Fruit fly (Drosophila melanogaster) whole organism, embryonic: Measurements from ENCODE around the gene sbr.

Source experiments
- Bgb ChIP-seq: fragments of 200-800 bp; sonication (Bioruptor generic); IDR thresholded peaks from 2 replicates; pipeline ENCODE4 v1.3.6; 2022; ENCODE audit warnings: missing biosample characterization, missing genetic modification characterization; ENCODE audit not compliant: partially characterized antibody
- BtbVII ChIP-seq: fragments of 200-800 bp; sonication (Bioruptor generic); optimal IDR thresholded peaks from 3 replicates; lab custom pipeline; 2017; ENCODE audit warnings: missing biosample characterization, mild to moderate bottlenecking, missing genetic modification characterization
- CG10209 ChIP-seq: fragments of 200-800 bp; sonication (Bioruptor generic); optimal IDR thresholded peaks from 3 replicates; lab custom pipeline; 2017; ENCODE audit warnings: missing biosample characterization, mild to moderate bottlenecking, missing genetic modification characterization, missing genetic modification reagents
- CG10321 ChIP-seq: fragments of 200-800 bp; sonication (Bioruptor generic); IDR thresholded peaks from 2 replicates; pipeline ENCODE4 v1.3.6; 2022; ENCODE audit warnings: missing biosample characterization, missing genetic modification characterization
- CG10431 ChIP-seq: fragments of 200-800 bp; sonication (Bioruptor generic); optimal IDR thresholded peaks from 3 replicates; lab custom pipeline; 2018; ENCODE audit warnings: missing biosample characterization, mild to moderate bottlenecking, missing genetic modification characterization
- CG11696 ChIP-seq: fragments of 200-800 bp; sonication (Bioruptor generic); IDR thresholded peaks from 2 replicates; pipeline ENCODE4 v1.3.6; 2022; ENCODE audit warnings: missing biosample characterization, missing genetic modification characterization
- CG12155 ChIP-seq: fragments of 200-800 bp; sonication (Bioruptor generic); optimal IDR thresholded peaks from 3 replicates; lab custom pipeline; 2016; ENCODE audit warnings: missing biosample characterization, missing genetic modification characterization
- CG13296 ChIP-seq: fragments of 200-800 bp; sonication (Bioruptor generic); optimal IDR thresholded peaks from 3 replicates; lab custom pipeline; 2018; ENCODE audit warnings: missing biosample characterization, mild to moderate bottlenecking, missing genetic modification characterization
- CG13424 ChIP-seq: fragments of 200-800 bp; sonication (Bioruptor generic); optimal IDR thresholded peaks from 2 replicates; lab custom pipeline; 2019; ENCODE audit warnings: missing biosample characterization, mild to moderate bottlenecking, missing genetic modification characterization, moderate library complexity
- CG14860 ChIP-seq: fragments of 200-800 bp; sonication (Bioruptor generic); IDR thresholded peaks from 3 replicates; pipeline ENCODE4 v1.3.6; 2022; ENCODE audit warnings: missing biosample characterization, missing genetic modification characterization; ENCODE audit not compliant: partially characterized antibody
- CG17186 ChIP-seq: fragments of 200-800 bp; sonication (Bioruptor generic); optimal IDR thresholded peaks from 3 replicates; lab custom pipeline; 2017; ENCODE audit warnings: missing biosample characterization, missing genetic modification reagents, missing genetic modification characterization
- CG18764 ChIP-seq: fragments of 200-800 bp; sonication (Bioruptor generic); optimal IDR thresholded peaks from 3 replicates; lab custom pipeline; 2016; ENCODE audit warnings: missing biosample characterization, missing genetic modification characterization
- CG2889 ChIP-seq: fragments of 200-800 bp; sonication (Bioruptor generic); IDR thresholded peaks from 3 replicates; pipeline ENCODE4 v1.3.6; 2022; ENCODE audit warnings: missing biosample characterization, missing genetic modification characterization
- CG31224 ChIP-seq: fragments of 200-800 bp; sonication (Bioruptor generic); IDR thresholded peaks from 2 replicates; pipeline ENCODE4 v1.3.6; 2022; ENCODE audit warnings: missing biosample characterization, missing genetic modification characterization
- CG32767 ChIP-seq: fragments of 200-800 bp; sonication (Bioruptor generic); IDR thresholded peaks from 2 replicates; pipeline ENCODE4 v1.3.6; 2022; ENCODE audit warnings: missing biosample characterization, missing genetic modification characterization
- CG3281 ChIP-seq: fragments of 200-800 bp; sonication (Bioruptor generic); optimal IDR thresholded peaks from 3 replicates; lab custom pipeline; 2017; ENCODE audit warnings: missing biosample characterization, mild to moderate bottlenecking, missing genetic modification characterization
- CG4360 ChIP-seq: fragments of 200-800 bp; sonication (Bioruptor generic); IDR thresholded peaks from 2 replicates; pipeline ENCODE4 v1.3.6; 2022; ENCODE audit warnings: missing biosample characterization, missing genetic modification characterization
- CG6175 ChIP-seq: fragments of 200-800 bp; sonication (Bioruptor generic); IDR thresholded peaks from 3 replicates; pipeline ENCODE4 v1.3.6; 2022; ENCODE audit warnings: missing biosample characterization, missing genetic modification characterization
- CG7928 ChIP-seq: fragments of 200-800 bp; sonication (Bioruptor generic); optimal IDR thresholded peaks from 2 replicates; lab custom pipeline; 2017; ENCODE audit warnings: missing biosample characterization, mild to moderate bottlenecking, missing genetic modification characterization
- CG7987 ChIP-seq: fragments of 200-800 bp; sonication (Bioruptor generic); optimal IDR thresholded peaks from 2 replicates; lab custom pipeline; 2018; ENCODE audit warnings: missing biosample characterization, mild to moderate bottlenecking, missing genetic modification characterization, moderate library complexity
- D19A ChIP-seq: fragments of 200-800 bp; optimal IDR thresholded peaks from 3 replicates; lab custom pipeline; 2019; ENCODE audit warnings: missing biosample characterization, mild to moderate bottlenecking, missing genetic modification characterization, moderate library complexity
- Dad ChIP-seq: fragments of 200-800 bp; sonication (Bioruptor generic); optimal IDR thresholded peaks from 3 replicates; lab custom pipeline; 2016; ENCODE audit warnings: missing biosample characterization, missing genetic modification characterization
- Dll ChIP-seq: fragments of 200-800 bp; sonication (Bioruptor generic); IDR thresholded peaks from 4 replicates; pipeline ENCODE4 v1.3.6; 2022; ENCODE audit warnings: missing biosample characterization, missing genetic modification characterization; ENCODE audit not compliant: partially characterized antibody
- Dref ChIP-seq: fragments of 200-800 bp; sonication (Bioruptor generic); IDR thresholded peaks from 2 replicates; pipeline ENCODE4 v1.3.6; 2022; ENCODE audit warnings: missing biosample characterization, missing genetic modification characterization
- Fer2 ChIP-seq: fragments of 200-800 bp; sonication (Bioruptor generic); optimal IDR thresholded peaks from 2 replicates; lab custom pipeline; 2018; ENCODE audit warnings: missing biosample characterization, mild to moderate bottlenecking, missing genetic modification characterization, moderate library complexity
- HLH4C ChIP-seq: fragments of 200-800 bp; sonication (Bioruptor generic); IDR thresholded peaks from 3 replicates; pipeline ENCODE4 v1.3.6; 2022; ENCODE audit warnings: missing biosample characterization, missing genetic modification characterization; ENCODE audit not compliant: partially characterized antibody
- Hr51 ChIP-seq, 2 experiments: fragments of 200-800 bp; sonication (Bioruptor generic); optimal IDR thresholded peaks; 2 replicates in 1 of 2; 3 replicates in 1 of 2; lab custom pipeline; 2016 to 2018; ENCODE audit warnings: missing biosample characterization in 2 of 2, missing genetic modification characterization in 2 of 2, mild to moderate bottlenecking in 1 of 2, moderate library complexity in 1 of 2
- Hr78 ChIP-seq, 2 experiments: fragments of 200-800 bp in 1 of 2; fragments of >200 bp in 1 of 2; sonication (Bioruptor generic) in 1 of 2; optimal IDR thresholded peaks; 2 replicates each; lab custom pipeline; 2017 to 2019; ENCODE audit warnings: missing biosample characterization in 2 of 2, missing genetic modification characterization in 2 of 2, mild to moderate bottlenecking in 1 of 2, moderate library complexity in 1 of 2
- MESR4 ChIP-seq: fragments of 200-800 bp; sonication (Bioruptor generic); optimal IDR thresholded peaks from 2 replicates; lab custom pipeline; 2018; ENCODE audit warnings: missing biosample characterization, mild to moderate bottlenecking, missing genetic modification characterization, moderate library complexity
- Side ChIP-seq: fragments of 200-800 bp; sonication (Bioruptor generic); optimal IDR thresholded peaks from 2 replicates; lab custom pipeline; 2016; ENCODE audit warnings: missing biosample characterization, missing genetic modification characterization
- Sox100B ChIP-seq: fragments of 200-800 bp; sonication (Bioruptor generic); optimal IDR thresholded peaks from 3 replicates; lab custom pipeline; 2018; ENCODE audit warnings: missing biosample characterization, mild to moderate bottlenecking, missing genetic modification characterization
- Taf1 ChIP-seq: fragments of 200-800 bp; sonication (Bioruptor generic); IDR thresholded peaks from 2 replicates; pipeline ENCODE4 v1.3.6; 2022; ENCODE audit warnings: missing biosample characterization, missing genetic modification characterization
- Vsx1 ChIP-seq: fragments of 200-800 bp; sonication (Bioruptor generic); optimal IDR thresholded peaks from 2 replicates; lab custom pipeline; 2017; ENCODE audit warnings: missing biosample characterization, mild to moderate bottlenecking, missing genetic modification characterization, missing genetic modification reagents
- aop ChIP-seq: fragments of 200-800 bp; sonication (Bioruptor generic); IDR thresholded peaks from 2 replicates; pipeline ENCODE4 v1.3.6; 2022; ENCODE audit warnings: missing biosample characterization, missing genetic modification characterization
- az2 ChIP-seq: fragments of 200-800 bp; sonication (Bioruptor generic); optimal IDR thresholded peaks from 3 replicates; lab custom pipeline; 2016; ENCODE audit warnings: missing biosample characterization, missing genetic modification characterization
- bowl ChIP-seq: fragments of 200-800 bp; sonication (Bioruptor generic); IDR thresholded peaks from 2 replicates; pipeline ENCODE4 v1.3.6; 2022; ENCODE audit warnings: missing biosample characterization, missing genetic modification characterization
- cad ChIP-seq: fragments of >200 bp; optimal IDR thresholded peaks from 2 replicates; lab custom pipeline; 2017; ENCODE audit warnings: missing biosample characterization, missing genetic modification characterization
- caup ChIP-seq: fragments of 200-800 bp; sonication (Bioruptor generic); optimal IDR thresholded peaks from 3 replicates; lab custom pipeline; 2017; ENCODE audit warnings: missing biosample characterization, mild to moderate bottlenecking, missing genetic modification characterization, moderate library complexity; ENCODE audit not compliant: severe bottlenecking
- cwo ChIP-seq: fragments of 200-800 bp; sonication (Bioruptor generic); optimal IDR thresholded peaks from 3 replicates; lab custom pipeline; 2017; ENCODE audit warnings: missing biosample characterization, missing genetic modification characterization, mild to moderate bottlenecking, moderate library complexity, missing genetic modification reagents
- dysf ChIP-seq: fragments of 200-800 bp; sonication (Bioruptor generic); IDR thresholded peaks from 3 replicates; pipeline ENCODE4 v1.3.6; 2022; ENCODE audit warnings: missing biosample characterization, missing genetic modification characterization
- gem ChIP-seq: fragments of 200-800 bp; sonication (Bioruptor generic); optimal IDR thresholded peaks from 2 replicates; lab custom pipeline; 2019; ENCODE audit warnings: missing biosample characterization, mild to moderate bottlenecking, missing genetic modification characterization, moderate library complexity
- grn ChIP-seq: fragments of 200-800 bp; sonication (Bioruptor generic); optimal IDR thresholded peaks from 3 replicates; lab custom pipeline; 2017; ENCODE audit warnings: missing biosample characterization, missing genetic modification characterization
- hkb ChIP-seq, 2 experiments: fragments of 200-800 bp in 1 of 2; fragments of >200 bp in 1 of 2; sonication (Bioruptor generic) in 1 of 2; IDR thresholded peaks in 1 of 2; optimal IDR thresholded peaks in 1 of 2; 2 replicates each; pipeline versions ENCODE4 v1.3.6 to Lab custom; 2017 to 2022; ENCODE audit warnings: missing biosample characterization in 1 of 2, missing genetic modification characterization in 1 of 2
- kah ChIP-seq: fragments of 200-800 bp; sonication (Bioruptor generic); optimal IDR thresholded peaks from 2 replicates; lab custom pipeline; 2018; ENCODE audit warnings: missing biosample characterization, mild to moderate bottlenecking, missing genetic modification characterization
- onecut ChIP-seq: fragments of 200-800 bp; sonication (Bioruptor generic); IDR thresholded peaks from 2 replicates; pipeline ENCODE4 v1.3.6; 2022; ENCODE audit warnings: missing biosample characterization, missing genetic modification characterization
- p53 ChIP-seq: fragments of 200-800 bp; sonication (Bioruptor generic); optimal IDR thresholded peaks from 2 replicates; lab custom pipeline; 2016; ENCODE audit warnings: missing biosample characterization, missing genetic modification characterization
- slp2 ChIP-seq: fragments of 200-800 bp; sonication (Bioruptor generic); optimal IDR thresholded peaks from 2 replicates; lab custom pipeline; 2016; ENCODE audit warnings: missing biosample characterization, missing genetic modification characterization
- stwl ChIP-seq: fragments of 200-800 bp; sonication (Bioruptor generic); optimal IDR thresholded peaks from 3 replicates; lab custom pipeline; 2018; ENCODE audit warnings: missing biosample characterization, mild to moderate bottlenecking, missing genetic modification characterization, moderate library complexity
- tgo ChIP-seq: fragments of 200-800 bp; sonication (Bioruptor generic); IDR thresholded peaks from 3 replicates; pipeline ENCODE4 v1.3.6; 2022; ENCODE audit warnings: missing biosample characterization, missing genetic modification characterization
- wdn ChIP-seq: fragments of 200-800 bp; sonication (Bioruptor generic); IDR thresholded peaks from 2 replicates; pipeline ENCODE4 v1.3.6; 2022; ENCODE audit warnings: missing biosample characterization, missing genetic modification characterization

The sbr gene

DNA sequence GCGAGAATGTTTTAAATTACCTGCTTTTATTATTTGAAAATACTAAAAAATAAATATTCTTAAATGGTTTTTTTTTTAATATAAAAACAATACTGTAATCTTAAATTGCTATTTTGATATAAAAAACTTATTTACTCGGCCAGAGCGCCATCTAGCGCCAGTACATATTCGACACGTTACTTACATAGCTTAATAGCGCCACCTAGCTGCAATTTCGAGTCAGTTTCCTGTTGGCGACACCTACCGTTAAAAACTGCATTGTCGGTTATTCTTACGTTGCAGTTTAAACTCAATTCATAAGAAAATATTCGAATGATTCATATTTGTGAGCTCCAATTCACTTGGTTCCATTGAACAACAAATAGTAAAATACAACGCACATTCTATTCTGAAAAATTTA lies 14.5 kb downstream of the sbr start (continued):
- TF ChIP-seq CG17186 (GFP tag; lab: Kevin White, UChicago): no peak
- no peak for TF ChIP-seq MESR4 (GFP tag; lab: Kevin White, UChicago)
- peak; percentile 64; the same call in 2 of the 3 replicates for TF ChIP-seq tgo (GFP tag; lab: Robert Waterston, UW)
- TF ChIP-seq p53 (GFP tag; lab: Kevin White, UChicago): peak; percentile 32
- TF ChIP-seq Hr78 (GFP tag; optimal IDR thresholded peaks at IDR 0.05; lab: Kevin White, UChicago): no peak
- no peak for TF ChIP-seq cwo (GFP tag; lab: Kevin White, UChicago)
- TF ChIP-seq CG3281: peak; percentile 46
- TF ChIP-seq Fer2 (tag; lab: Kevin White, UChicago): peak; percentile 33
- peak; percentile 37 for TF ChIP-seq slp2 (GFP tag; lab: Kevin White, UChicago)
- TF ChIP-seq CG14860: no peak
- peak; percentile 50 for TF ChIP-seq CG12155
- TF ChIP-seq aop (GFP tag; lab: Robert Waterston, UW): 0 out of 2 replicates have a peak, but pooled peaks have one; percentile 6
- TF ChIP-seq stwl (tag; lab: Kevin White, UChicago): peak; percentile 70
- peak; percentile 22 for TF ChIP-seq BtbVII (GFP tag; lab: Kevin White, UChicago)
- TF ChIP-seq bowl (GFP tag; lab: Robert Waterston, UW): no peak
- peak; percentile 42 for TF ChIP-seq CG13424 (tag; lab: Kevin White, UChicago)
- TF ChIP-seq Hr51 (GFP tag; optimal IDR thresholded peaks at IDR 0.05; lab: Kevin White, UChicago): peak; percentile 29 to 60
- no peak for TF ChIP-seq HLH4C (GFP tag; lab: Robert Waterston, UW)
- no peak for TF ChIP-seq CG2889
- peak; percentile 55 for TF ChIP-seq onecut
- TF ChIP-seq CG7987 (GFP tag; lab: Kevin White, UChicago): peak; percentile 57
- TF ChIP-seq hkb (optimal IDR thresholded peaks at IDR 0.05; lab: Kevin White, UChicago): no peak
- peak; percentile 12; the same call in 1 of the 2 replicates for TF ChIP-seq hkb (GFP tag; IDR thresholded peaks at IDR 0.05; lab: Robert Waterston, UW)
- TF ChIP-seq az2: peak; percentile 69
- TF ChIP-seq CG10209 (GFP tag; lab: Kevin White, UChicago): peak; percentile 57
- peak; percentile 25 for TF ChIP-seq Dad (GFP tag; lab: Kevin White, UChicago)
- TF ChIP-seq gem: peak; percentile 68
- no peak for TF ChIP-seq CG7928 (GFP tag; lab: Kevin White, UChicago)
- no peak for TF ChIP-seq CG32767 (GFP tag; lab: Robert Waterston, UW)
- TF ChIP-seq CG31224: no peak
- no peak for TF ChIP-seq cad (GFP tag; lab: Kevin White, UChicago)
- TF ChIP-seq CG18764: peak; percentile 49
- no peak for TF ChIP-seq Dll
- no peak for TF ChIP-seq Taf1
- no peak for TF ChIP-seq Vsx1 (GFP tag; lab: Kevin White, UChicago)
- TF ChIP-seq CG6175 (GFP tag; lab: Robert Waterston, UW): no peak; the same call in 2 of the 3 replicates
- no peak for TF ChIP-seq CG10321 (GFP tag; lab: Robert Waterston, UW)
- TF ChIP-seq CG4360 (GFP tag; lab: Robert Waterston, UW): no peak
- peak; percentile 66 for TF ChIP-seq caup (GFP tag; lab: Kevin White, UChicago)
- no peak for TF ChIP-seq wdn (GFP tag; lab: Robert Waterston, UW)
- no peak for TF ChIP-seq kah (GFP tag; lab: Kevin White, UChicago)
- peak; percentile 68; the same call in 2 of the 3 replicates for TF ChIP-seq dysf (GFP tag; lab: Robert Waterston, UW)
- TF ChIP-seq CG11696: no peak
- TF ChIP-seq CG13296 (GFP tag; lab: Kevin White, UChicago): peak; percentile 19
- TF ChIP-seq D19A (tag; lab: Kevin White, UChicago): no peak
- TF ChIP-seq CG10431 (GFP tag; lab: Kevin White, UChicago): peak; percentile 10
- no peak for TF ChIP-seq Dref (GFP tag; lab: Robert Waterston, UW)
- peak; percentile 20 for TF ChIP-seq Sox100B (GFP tag; lab: Kevin White, UChicago)
- TF ChIP-seq Side: peak; percentile 55
- peak; percentile 71 for TF ChIP-seq Bgb (GFP tag; lab: Robert Waterston, UW)
- TF ChIP-seq grn (GFP tag; lab: Kevin White, UChicago): no peak
